Worm (Caenorhabditis elegans): ENCODE measurements around the gene F42A10.7.

The F42A10.7 gene

ce11 chrIII:6198378-6199234, 20.1 kb upstream of the F42A10.7 start, which contains the start of the genes C23G10.7 and rpn-2 (continued):
- no peak for TF ChIP-seq hlh-11 (tag; optimal IDR thresholded peaks at IDR 0.05)
- no peak for TF ChIP-seq jun-1 (tag; optimal IDR thresholded peaks at IDR 0.05)
- TF ChIP-seq aly-2 (tag; optimal IDR thresholded peaks at IDR 0.05) = no peak
- TF ChIP-seq php-3 (GFP tag; IDR thresholded peaks at IDR 0.05) = no peak
- TF ChIP-seq R02D3.7 (tag; optimal IDR thresholded peaks at IDR 0.05) = no peak
- no peak for TF ChIP-seq vab-7 (GFP tag; IDR thresholded peaks at IDR 0.05)
- TF ChIP-seq nhr-28 (tag; optimal IDR thresholded peaks at IDR 0.05) = peak; percentile 35
- TF ChIP-seq duxl-1 (tag; optimal IDR thresholded peaks at IDR 0.05; ENCODE audit: poor library complexity) = no peak
- TF ChIP-seq lin-39 (tag; optimal IDR thresholded peaks at IDR 0.05) = no peak
- TF ChIP-seq skn-1 (tag; optimal IDR thresholded peaks at IDR 0.05) = no peak
- TF ChIP-seq spr-1 (tag; optimal IDR thresholded peaks at IDR 0.05) = no peak
- TF ChIP-seq nhr-41 (GFP tag; IDR thresholded peaks at IDR 0.05) = no peak
- TF ChIP-seq unc-39 (tag; optimal IDR thresholded peaks at IDR 0.05) = no peak
- TF ChIP-seq mdl-1 (tag; optimal IDR thresholded peaks at IDR 0.05) = no peak
- TF ChIP-seq lin-15B (tag; optimal IDR thresholded peaks at IDR 0.05) = no peak
- TF ChIP-seq egl-27 (tag; optimal IDR thresholded peaks at IDR 0.05) = no peak
- no peak for TF ChIP-seq dmd-9 (GFP tag; IDR thresholded peaks at IDR 0.05)
- TF ChIP-seq Y5F2A.4 (GFP tag; optimal IDR thresholded peaks at IDR 0.05) = no peak
- no peak for TF ChIP-seq fos-1 (tag; optimal IDR thresholded peaks at IDR 0.05)
- TF ChIP-seq mxl-2 (GFP tag; conservative IDR thresholded peaks at IDR 0.05) = no peak
- TF ChIP-seq daf-19 (GFP tag; conservative IDR thresholded peaks at IDR 0.05) = no peak
- peak; percentile 64 for TF ChIP-seq mep-1 (tag; optimal IDR thresholded peaks at IDR 0.05)
- TF ChIP-seq Y48G9A.11 (GFP tag; IDR thresholded peaks at IDR 0.05) = peak; percentile 60; the same call in 1 of the 2 replicates
- no peak for TF ChIP-seq ceh-20 (GFP tag; IDR thresholded peaks at IDR 0.05)
- TF ChIP-seq lin-13 (GFP tag; optimal IDR thresholded peaks at IDR 0.05) = no peak
- no peak for TF ChIP-seq fkh-10 (GFP tag; optimal IDR thresholded peaks at IDR 0.05)
- TF ChIP-seq set-16 (GFP tag; IDR thresholded peaks at IDR 0.05) = no peak
- TF ChIP-seq pha-4 (GFP tag; IDR thresholded peaks at IDR 0.05) = no peak
- TF ChIP-seq pha-4 (tag; optimal IDR thresholded peaks at IDR 0.05) = no peak
- TF ChIP-seq dve-1 (tag; optimal IDR thresholded peaks at IDR 0.05; ENCODE audit: insufficient read depth) = peak; percentile 69
- TF ChIP-seq hif-1 (tag; optimal IDR thresholded peaks at IDR 0.05) = peak in 1 of 2 experiments; percentile 28
- TF ChIP-seq saeg-2 (GFP tag; IDR thresholded peaks at IDR 0.05) = no peak
- no peak for TF ChIP-seq ctbp-1 (GFP tag; IDR thresholded peaks at IDR 0.05)
- TF ChIP-seq tag-97 (GFP tag; IDR thresholded peaks at IDR 0.05) = no peak
- TF ChIP-seq F49E8.2 (tag; optimal IDR thresholded peaks at IDR 0.05; ENCODE audit: borderline replicate concordance) = peak; percentile 71
- TF ChIP-seq hmg-1.1 (GFP tag; IDR thresholded peaks at IDR 0.05) = peak; percentile 53; the same call in 1 of the 2 replicates
- TF ChIP-seq dmd-8 (GFP tag; IDR thresholded peaks at IDR 0.05) = no peak
- TF ChIP-seq ceh-62 (tag; optimal IDR thresholded peaks at IDR 0.05) = no peak
- peak in 1 of 2 experiments; percentile 52 for TF ChIP-seq daf-16 (GFP tag; optimal IDR thresholded peaks at IDR 0.05)
- peak; percentile 65 for TF ChIP-seq daf-16 (tag; optimal IDR thresholded peaks at IDR 0.05)
- TF ChIP-seq aha-1 (tag) = no peak
- TF ChIP-seq cey-2 (tag; optimal IDR thresholded peaks at IDR 0.05; ENCODE audit: borderline replicate concordance, insufficient read depth) = no peak
- no peak for TF ChIP-seq zfp-2 (tag; optimal IDR thresholded peaks at IDR 0.05)
- TF ChIP-seq egl-43 (GFP tag; IDR thresholded peaks at IDR 0.05) = no peak
- TF ChIP-seq zag-1 (tag; optimal IDR thresholded peaks at IDR 0.05) = no peak
- TF ChIP-seq zip-11 (GFP tag; IDR thresholded peaks at IDR 0.05) = no peak
- TF ChIP-seq ZK546.5 (tag; optimal IDR thresholded peaks at IDR 0.05) = no peak
- no peak for TF ChIP-seq Y75B8A.6 (GFP tag; IDR thresholded peaks at IDR 0.05)
- no peak for TF ChIP-seq nhr-42 (GFP tag; IDR thresholded peaks at IDR 0.05)
- no peak for TF ChIP-seq mdt-29 (GFP tag; IDR thresholded peaks at IDR 0.05)
- no peak for TF ChIP-seq ama-1 (optimal IDR thresholded peaks at IDR 0.05)
